Fruit fly (Drosophila melanogaster) whole organism, prepupa: ENCODE measurements around the gene CG10681.
A peak's percentile ranks its signal among the peaks of the same experiment; 100 is the strongest.

Source experiments
- Blimp-1 ChIP-seq: fragments of 200-800 bp; sonication (Bioruptor generic); optimal IDR thresholded peaks from 3 replicates; lab custom pipeline; 2017; ENCODE audit warnings: missing biosample characterization, missing genetic modification characterization, mild to moderate bottlenecking, moderate library complexity, missing genetic modification reagents
- CG11294 ChIP-seq: fragments of 200-800 bp; sonication (Bioruptor generic); IDR thresholded peaks from 2 replicates; pipeline ENCODE4 v1.3.6; 2022; ENCODE audit warnings: missing biosample characterization, missing genetic modification characterization
- CG11762 ChIP-seq: fragments of 200-800 bp; sonication (Bioruptor generic); optimal IDR thresholded peaks from 3 replicates; lab custom pipeline; 2016; ENCODE audit warnings: missing biosample characterization, missing genetic modification characterization; ENCODE audit not compliant: insufficient read depth
- CG11902 ChIP-seq: fragments of 200-800 bp; sonication (Bioruptor generic); optimal IDR thresholded peaks from 3 replicates; lab custom pipeline; 2016; ENCODE audit warnings: missing biosample characterization, missing genetic modification characterization
- CG15336 ChIP-seq: fragments of 200-800 bp; sonication (Bioruptor generic); IDR thresholded peaks from 2 replicates; pipeline ENCODE4 v1.3.6; 2022; ENCODE audit warnings: missing biosample characterization, missing genetic modification characterization
- CG1621 ChIP-seq: fragments of 200-800 bp; sonication (Bioruptor generic); optimal IDR thresholded peaks from 3 replicates; lab custom pipeline; 2018; ENCODE audit warnings: missing biosample characterization, mild to moderate bottlenecking, missing genetic modification characterization
- CG16779 ChIP-seq: fragments of 200-800 bp; sonication (Bioruptor generic); optimal IDR thresholded peaks from 3 replicates; lab custom pipeline; 2017; ENCODE audit warnings: missing biosample characterization, mild to moderate bottlenecking, missing genetic modification characterization
- CG3032 ChIP-seq: fragments of 200-800 bp; optimal IDR thresholded peaks from 2 replicates; lab custom pipeline; 2019; ENCODE audit warnings: missing biosample characterization, mild to moderate bottlenecking, missing genetic modification characterization, moderate library complexity
- CG31627 ChIP-seq: fragments of 200-800 bp; sonication (Bioruptor generic); optimal IDR thresholded peaks from 3 replicates; lab custom pipeline; 2016; ENCODE audit warnings: missing biosample characterization, missing genetic modification characterization
- CG32006 ChIP-seq: fragments of 200-800 bp; sonication (Bioruptor generic); optimal IDR thresholded peaks from 3 replicates; lab custom pipeline; 2017; ENCODE audit warnings: missing biosample characterization, mild to moderate bottlenecking, missing genetic modification characterization
- CG34406 ChIP-seq: fragments of 200-800 bp; sonication (Bioruptor generic); optimal IDR thresholded peaks from 3 replicates; lab custom pipeline; 2016; ENCODE audit warnings: missing biosample characterization, missing genetic modification characterization
- CG3919 ChIP-seq: fragments of 200-800 bp; sonication (Bioruptor generic); optimal IDR thresholded peaks from 3 replicates; lab custom pipeline; 2016; ENCODE audit warnings: missing biosample characterization, missing genetic modification characterization
- CG4318 ChIP-seq: fragments of 200-800 bp; sonication (Bioruptor generic); optimal IDR thresholded peaks from 3 replicates; lab custom pipeline; 2017; ENCODE audit warnings: missing biosample characterization, mild to moderate bottlenecking, missing genetic modification characterization
- CG6276 ChIP-seq: fragments of 200-800 bp; sonication (Bioruptor generic); optimal IDR thresholded peaks from 2 replicates; lab custom pipeline; 2017; ENCODE audit warnings: missing biosample characterization, mild to moderate bottlenecking, missing genetic modification characterization
- CG6792 ChIP-seq: fragments of 200-800 bp; sonication (Bioruptor generic); optimal IDR thresholded peaks from 3 replicates; lab custom pipeline; 2016; ENCODE audit warnings: missing biosample characterization, missing genetic modification characterization
- CG6854 ChIP-seq: fragments of 200-800 bp; sonication (Bioruptor generic); optimal IDR thresholded peaks from 2 replicates; lab custom pipeline; 2017; ENCODE audit warnings: missing biosample characterization, mild to moderate bottlenecking, missing genetic modification characterization
- CG7368 ChIP-seq: fragments of 200-800 bp; sonication (Bioruptor generic); optimal IDR thresholded peaks from 3 replicates; lab custom pipeline; 2016; ENCODE audit warnings: missing biosample characterization, missing genetic modification characterization
- CG8119 ChIP-seq: fragments of 200-800 bp; sonication (Bioruptor generic); IDR thresholded peaks from 3 replicates; pipeline ENCODE4 v1.3.6; 2022; ENCODE audit warnings: missing biosample characterization, missing genetic modification characterization
- CG8319 ChIP-seq: fragments of 200-800 bp; sonication (Bioruptor generic); optimal IDR thresholded peaks from 3 replicates; lab custom pipeline; 2016; ENCODE audit warnings: missing biosample characterization, missing genetic modification characterization
- CG8632 ChIP-seq: fragments of 200-800 bp; sonication (Bioruptor generic); optimal IDR thresholded peaks from 3 replicates; lab custom pipeline; 2016; ENCODE audit warnings: missing biosample characterization, missing genetic modification characterization
- CG9139 ChIP-seq: fragments of 200-800 bp; sonication (Bioruptor generic); optimal IDR thresholded peaks from 3 replicates; lab custom pipeline; 2017; ENCODE audit warnings: missing biosample characterization, mild to moderate bottlenecking, missing genetic modification characterization
- Eip75B ChIP-seq: fragments of 200-800 bp; sonication (Bioruptor generic); optimal IDR thresholded peaks from 3 replicates; lab custom pipeline; 2016; ENCODE audit warnings: missing biosample characterization, missing genetic modification characterization
- Eip78C ChIP-seq: fragments of 200-800 bp; sonication (Bioruptor generic); peaks from one replicate; lab custom pipeline; 2016; ENCODE audit warnings: missing biosample characterization, missing genetic modification characterization
- Ets96B ChIP-seq: fragments of 200-800 bp; optimal IDR thresholded peaks from 2 replicates; lab custom pipeline; 2019; ENCODE audit warnings: missing biosample characterization, mild to moderate bottlenecking, missing genetic modification characterization, moderate library complexity
- Gug ChIP-seq: fragments of 200-800 bp; sonication (Bioruptor generic); IDR thresholded peaks from 2 replicates; pipeline ENCODE4 v1.3.6; 2022; ENCODE audit warnings: missing biosample characterization, missing genetic modification characterization
- Hr38 ChIP-seq: sonication (Bioruptor generic); optimal IDR thresholded peaks from 2 replicates; lab custom pipeline; 2016; ENCODE audit warnings: missing biosample characterization, missing genetic modification characterization
- Hr39 ChIP-seq: fragments of 200-800 bp; sonication (Bioruptor generic); optimal IDR thresholded peaks from 2 replicates; lab custom pipeline; 2016; ENCODE audit warnings: missing biosample characterization, missing genetic modification characterization
- Lpt ChIP-seq: fragments of 200-800 bp; sonication (Bioruptor generic); optimal IDR thresholded peaks from 3 replicates; lab custom pipeline; 2016; ENCODE audit warnings: missing biosample characterization, missing genetic modification characterization
- Met ChIP-seq: fragments of 200-800 bp; sonication (Bioruptor generic); optimal IDR thresholded peaks from 3 replicates; lab custom pipeline; 2016; ENCODE audit warnings: missing biosample characterization, missing genetic modification characterization
- OdsH ChIP-seq: fragments of 200-800 bp; sonication (Bioruptor generic); optimal IDR thresholded peaks from 3 replicates; lab custom pipeline; 2016; ENCODE audit warnings: missing biosample characterization, missing genetic modification characterization
- Smox ChIP-seq: fragments of 200-800 bp; sonication (Bioruptor generic); optimal IDR thresholded peaks from 3 replicates; lab custom pipeline; 2016; ENCODE audit warnings: missing biosample characterization, missing genetic modification characterization
- Sox102F ChIP-seq: fragments of 200-800 bp; sonication (Bioruptor generic); optimal IDR thresholded peaks from 2 replicates; lab custom pipeline; 2016; ENCODE audit warnings: missing biosample characterization, mild to moderate bottlenecking, missing genetic modification characterization
- Sox14 ChIP-seq: fragments of 200-800 bp; sonication (Bioruptor generic); optimal IDR thresholded peaks from 3 replicates; lab custom pipeline; 2016; ENCODE audit warnings: missing biosample characterization, missing genetic modification characterization
- achi ChIP-seq: fragments of 200-800 bp; sonication (Bioruptor generic); optimal IDR thresholded peaks from 3 replicates; lab custom pipeline; 2016; ENCODE audit warnings: missing biosample characterization, missing genetic modification characterization
- acj6 ChIP-seq: fragments of 200-800 bp; sonication (Bioruptor generic); optimal IDR thresholded peaks from 3 replicates; lab custom pipeline; 2016; ENCODE audit warnings: missing biosample characterization, missing genetic modification characterization
- cyc ChIP-seq: fragments of 200-800 bp; sonication (Bioruptor generic); optimal IDR thresholded peaks from 3 replicates; lab custom pipeline; 2016; ENCODE audit warnings: missing biosample characterization, missing genetic modification characterization
- dac ChIP-seq: fragments of 200-800 bp; sonication (Bioruptor generic); optimal IDR thresholded peaks from 2 replicates; lab custom pipeline; 2017; ENCODE audit warnings: missing biosample characterization, mild to moderate bottlenecking, missing genetic modification characterization
- dsx ChIP-seq: fragments of 200-800 bp; optimal IDR thresholded peaks from 3 replicates; lab custom pipeline; 2019; ENCODE audit warnings: missing biosample characterization, mild to moderate bottlenecking, missing genetic modification characterization, moderate library complexity; ENCODE audit not compliant: poor library complexity, severe bottlenecking
- eg ChIP-seq: fragments of 200-800 bp; sonication (Bioruptor generic); IDR thresholded peaks from 3 replicates; pipeline ENCODE4 v1.3.6; 2022; ENCODE audit warnings: missing biosample characterization, missing genetic modification characterization
- esn ChIP-seq: fragments of 200-800 bp; sonication (Bioruptor generic); optimal IDR thresholded peaks from 2 replicates; lab custom pipeline; 2016; ENCODE audit warnings: missing biosample characterization, mild to moderate bottlenecking, missing genetic modification characterization, moderate library complexity
- fd59A ChIP-seq: fragments of 200-800 bp; sonication (Bioruptor generic); optimal IDR thresholded peaks from 2 replicates; lab custom pipeline; 2017; ENCODE audit warnings: missing biosample characterization, mild to moderate bottlenecking, missing genetic modification characterization, missing genetic modification reagents
- fd85E ChIP-seq: fragments of 200-800 bp; sonication (Bioruptor generic); optimal IDR thresholded peaks from 3 replicates; lab custom pipeline; 2016; ENCODE audit warnings: missing biosample characterization, missing genetic modification characterization
- fkh ChIP-seq: fragments of 200-800 bp; sonication (Bioruptor generic); optimal IDR thresholded peaks from 3 replicates; lab custom pipeline; 2017; ENCODE audit warnings: missing biosample characterization, mild to moderate bottlenecking, missing genetic modification characterization, moderate library complexity
- lz ChIP-seq: fragments of 200-800 bp; sonication (Bioruptor generic); optimal IDR thresholded peaks from 3 replicates; lab custom pipeline; 2016; ENCODE audit warnings: missing biosample characterization, missing genetic modification characterization
- net ChIP-seq: fragments of 200-800 bp; sonication (Bioruptor generic); optimal IDR thresholded peaks from 3 replicates; lab custom pipeline; 2016; ENCODE audit warnings: missing biosample characterization, missing genetic modification characterization
- pdm3 ChIP-seq: fragments of 200-800 bp; sonication (Bioruptor generic); optimal IDR thresholded peaks from 3 replicates; lab custom pipeline; 2016; ENCODE audit warnings: missing biosample characterization, missing genetic modification characterization
- salr ChIP-seq, 2 experiments: fragments of 200-800 bp; sonication (Bioruptor generic); optimal IDR thresholded peaks; 3 replicates each; lab custom pipeline; 2016 to 2018; ENCODE audit warnings: missing biosample characterization in 2 of 2, missing genetic modification characterization in 2 of 2, mild to moderate bottlenecking in 1 of 2
- spab ChIP-seq: fragments of 200-800 bp; sonication (Bioruptor generic); optimal IDR thresholded peaks from 2 replicates; lab custom pipeline; 2017; ENCODE audit warnings: missing biosample characterization, mild to moderate bottlenecking, missing genetic modification characterization, missing genetic modification reagents
- ss ChIP-seq, 2 experiments: fragments of 200-800 bp; sonication (Bioruptor generic); optimal IDR thresholded peaks; 2 replicates in 1 of 2; 3 replicates in 1 of 2; lab custom pipeline; 2017 to 2018; ENCODE audit warnings: mild to moderate bottlenecking in 2 of 2, missing biosample characterization in 2 of 2, missing genetic modification characterization in 2 of 2, moderate library complexity in 1 of 2
- svp ChIP-seq: fragments of 200-800 bp; sonication (Bioruptor generic); peaks from one replicate; lab custom pipeline; 2016; ENCODE audit warnings: missing biosample characterization, missing genetic modification characterization
- topi ChIP-seq: fragments of 200-800 bp; sonication (Bioruptor generic); optimal IDR thresholded peaks from 3 replicates; lab custom pipeline; 2016; ENCODE audit warnings: missing biosample characterization, missing genetic modification characterization
- vri ChIP-seq: fragments of 200-800 bp; sonication (Bioruptor generic); optimal IDR thresholded peaks from 3 replicates; lab custom pipeline; 2016; ENCODE audit warnings: missing biosample characterization, mild to moderate bottlenecking, missing genetic modification characterization

Gene CG10681

dm6 chr3L:12482917-12483316 is 18.4 kb upstream of the CG10681 start:
- no peak for TF ChIP-seq svp (GFP tag; lab: Kevin White, UChicago)
- peak; percentile 54 for TF ChIP-seq CG8632
- TF ChIP-seq CG6792 (GFP tag; lab: Kevin White, UChicago), result peak; percentile 46
- TF ChIP-seq CG8319, result peak; percentile 42
- peak; percentile 47 for TF ChIP-seq lz (GFP tag; lab: Kevin White, UChicago)
- TF ChIP-seq CG34406, result peak; percentile 40
- peak; percentile 57 for TF ChIP-seq Eip75B
- peak; percentile 40 for TF ChIP-seq spab (GFP tag; lab: Kevin White, UChicago)
- peak; percentile 7 for TF ChIP-seq vri (GFP tag; lab: Kevin White, UChicago)
- peak; percentile 77 for TF ChIP-seq achi (GFP tag; lab: Kevin White, UChicago)
- no peak for TF ChIP-seq fkh
- peak; percentile 79 for TF ChIP-seq acj6
- TF ChIP-seq CG32006 (GFP tag; lab: Kevin White, UChicago), result peak; percentile 94
- peak; percentile 60 for TF ChIP-seq CG11762
- peak; percentile 93 for TF ChIP-seq Eip78C (GFP tag; lab: Kevin White, UChicago)
- peak; percentile 75 for TF ChIP-seq Sox14
- peak; percentile 91 for TF ChIP-seq CG15336 (GFP tag; lab: Robert Waterston, UW)
- TF ChIP-seq CG6276, result peak; percentile 90
- TF ChIP-seq eg (GFP tag; lab: Robert Waterston, UW), result peak; percentile 88
- TF ChIP-seq net (GFP tag; lab: Kevin White, UChicago), result peak; percentile 85
- peak; percentile 91 for TF ChIP-seq CG8119
- TF ChIP-seq salr (GFP tag; optimal IDR thresholded peaks at IDR 0.05; lab: Kevin White, UChicago), result peak in 1 of 2 experiments; percentile 85
- TF ChIP-seq Hr38, result no peak
- peak; percentile 73 for TF ChIP-seq Gug (GFP tag; lab: Robert Waterston, UW)
- TF ChIP-seq CG4318 (GFP tag; lab: Kevin White, UChicago), result peak; percentile 84
- TF ChIP-seq CG9139 (GFP tag; lab: Kevin White, UChicago), result peak; percentile 7
- peak in 1 of 2 experiments; percentile 9 for TF ChIP-seq ss (GFP tag; optimal IDR thresholded peaks at IDR 0.05; lab: Kevin White, UChicago)
- TF ChIP-seq Ets96B (tag; lab: Kevin White, UChicago), result peak; percentile 66
- TF ChIP-seq CG11902 (GFP tag; lab: Kevin White, UChicago), result peak; percentile 16
- TF ChIP-seq OdsH (GFP tag; lab: Kevin White, UChicago), result peak; percentile 83
- peak; percentile 22 for TF ChIP-seq Sox102F
- peak; percentile 40 for TF ChIP-seq Smox
- peak; percentile 55 for TF ChIP-seq fd59A
- peak; percentile 29 for TF ChIP-seq CG31627
- TF ChIP-seq CG7368, result peak; percentile 9
- TF ChIP-seq dsx (GFP tag; lab: Kevin White, UChicago), result peak; percentile 49
- peak; percentile 28 for TF ChIP-seq CG16779 (tag; lab: Kevin White, UChicago)
- peak; percentile 57 for TF ChIP-seq Met (GFP tag; lab: Kevin White, UChicago)
- TF ChIP-seq Lpt, result peak; percentile 79
- peak; percentile 76 for TF ChIP-seq dac (GFP tag; lab: Kevin White, UChicago)
- TF ChIP-seq topi (GFP tag; lab: Kevin White, UChicago), result peak; percentile 51
- no peak for TF ChIP-seq fd85E (GFP tag; lab: Kevin White, UChicago)
- TF ChIP-seq CG1621, result peak; percentile 9
- TF ChIP-seq cyc (GFP tag; lab: Kevin White, UChicago), result peak; percentile 30
- TF ChIP-seq CG3919 (GFP tag; lab: Kevin White, UChicago), result peak; percentile 69
- peak; percentile 54 for TF ChIP-seq esn
- peak; percentile 73 for TF ChIP-seq CG11294 (GFP tag; lab: Robert Waterston, UW)
- peak; percentile 67 for TF ChIP-seq CG3032 (tag; lab: Kevin White, UChicago)
- no peak for TF ChIP-seq CG6854 (GFP tag; lab: Kevin White, UChicago)
- TF ChIP-seq Blimp-1 (GFP tag; lab: Kevin White, UChicago), result no peak
- peak; percentile 78 for TF ChIP-seq pdm3 (GFP tag; lab: Kevin White, UChicago)
- TF ChIP-seq Hr39 (GFP tag; lab: Kevin White, UChicago), result peak; percentile 44
